Worm (Caenorhabditis elegans): ENCODE measurements around the gene srsx-13.

ce11 chrV:4960686-4961085, 22.3 kb downstream of the srsx-13 start:
- TF ChIP-seq unc-39 (tag; optimal IDR thresholded peaks at IDR 0.05) (no peak), pha-4 (tag; optimal IDR thresholded peaks at IDR 0.05) (no peak), elt-3 (tag; optimal IDR thresholded peaks at IDR 0.05) (no peak), ztf-11 (tag; optimal IDR thresholded peaks at IDR 0.05) (no peak), nhr-67 (tag; optimal IDR thresholded peaks at IDR 0.05) (no peak), nhr-28 (tag; optimal IDR thresholded peaks at IDR 0.05) (no peak), fkh-10 (GFP tag; optimal IDR thresholded peaks at IDR 0.05) (no peak), ztf-4 (tag; optimal IDR thresholded peaks at IDR 0.05) (no peak)

All from whole organism, L3 larva.